Worm (Caenorhabditis elegans): ENCODE data around the gene Y66H1A.5.

Y66H1A.5 gene

ce11 chrIV:408892-409291 lies 20.0 kb downstream of the Y66H1A.5 start:
- TF ChIP-seq fos-1 (tag; optimal IDR thresholded peaks at IDR 0.05) = peak; percentile 96
- no peak for TF ChIP-seq sma-9 (GFP tag; optimal IDR thresholded peaks at IDR 0.05)
- no peak for TF ChIP-seq sma-9 (tag; optimal IDR thresholded peaks at IDR 0.05)

ce11 chrIV:401395-401794 lies 27.5 kb downstream of the Y66H1A.5 start, which contains the start of gene gpa-4:
Gene gpa-4 (plus strand): TSS chrIV:401695.
- TF ChIP-seq snpc-4 (tag; optimal IDR thresholded peaks at IDR 0.05) = no peak
- no peak for TF ChIP-seq Y55F3AM.14 (GFP tag; optimal IDR thresholded peaks at IDR 0.05)
- no peak for TF ChIP-seq ceh-82 (tag; optimal IDR thresholded peaks at IDR 0.05)
- TF ChIP-seq unc-62 (GFP tag; optimal IDR thresholded peaks at IDR 0.05) = no peak
- TF ChIP-seq ceh-16 (tag; optimal IDR thresholded peaks at IDR 0.05) = no peak
- no peak for TF ChIP-seq R02D3.7 (tag; optimal IDR thresholded peaks at IDR 0.05)
- no peak for TF ChIP-seq lsy-2 (tag; optimal IDR thresholded peaks at IDR 0.05)
- TF ChIP-seq lin-11 (tag; optimal IDR thresholded peaks at IDR 0.05) = no peak
- no peak for TF ChIP-seq elt-3 (tag; optimal IDR thresholded peaks at IDR 0.05)
- TF ChIP-seq nhr-21 (tag; optimal IDR thresholded peaks at IDR 0.05) = no peak

- TF ChIP-seq nhr-12 (tag; optimal IDR thresholded peaks at IDR 0.05) (no peak), mdl-1 (tag; optimal IDR thresholded peaks at IDR 0.05) (no peak), ztf-1 (GFP tag; conservative IDR thresholded peaks at IDR 0.05) (no peak), snpc-4 (tag; optimal IDR thresholded peaks at IDR 0.05) (no peak), ceh-16 (tag; optimal IDR thresholded peaks at IDR 0.05) (no peak), alr-1 (tag; optimal IDR thresholded peaks at IDR 0.05) (no peak), aly-2 (tag; optimal IDR thresholded peaks at IDR 0.05) (no peak), egl-27 (tag; optimal IDR thresholded peaks at IDR 0.05) (no peak), mbf-1 (tag; optimal IDR thresholded peaks at IDR 0.05) (no peak), unc-55 (GFP tag; optimal IDR thresholded peaks at IDR 0.05) (no peak)
Measured at ce11 chrIV:396373-396772, 32.6 kb downstream of the Y66H1A.5 start, which contains the start of gene rrp-8. Gene rrp-8 (plus strand): TSS chrIV:396545.

ce11 chrIV:393409-393930 lies 35.5 kb downstream of the Y66H1A.5 start, which contains the start of the genes T07A9.15 and nog-1:
Gene T07A9.15 (minus strand): TSS chrIV:393546.
Gene nog-1 (plus strand): TSS chrIV:393880.
- TF ChIP-seq ztf-1 (GFP tag; conservative IDR thresholded peaks at IDR 0.05) (no peak), crh-2 (tag; optimal IDR thresholded peaks at IDR 0.05) (peak; percentile 71), nhr-25 (tag; optimal IDR thresholded peaks at IDR 0.05) (peak; percentile 47), lin-39 (tag; optimal IDR thresholded peaks at IDR 0.05) (no peak), lin-11 (tag; optimal IDR thresholded peaks at IDR 0.05) (peak; percentile 45), blmp-1 (tag; optimal IDR thresholded peaks at IDR 0.05; ENCODE audit: insufficient read depth) (peak; percentile 3), gmeb-1 (tag; optimal IDR thresholded peaks at IDR 0.05) (peak; percentile 75), mbf-1 (tag; optimal IDR thresholded peaks at IDR 0.05) (no peak), snpc-4 (tag; optimal IDR thresholded peaks at IDR 0.05) (no peak), nhr-11 (tag; optimal IDR thresholded peaks at IDR 0.05) (no peak), F13H6.1 (tag; optimal IDR thresholded peaks at IDR 0.05) (peak; percentile 52), nhr-21 (tag; optimal IDR thresholded peaks at IDR 0.05) (peak; percentile 51), peb-1 (tag; optimal IDR thresholded peaks at IDR 0.05) (no peak), nhr-6 (tag; optimal IDR thresholded peaks at IDR 0.05) (peak; percentile 2), fos-1 (tag; optimal IDR thresholded peaks at IDR 0.05) (peak; percentile 30), Y55F3AM.14 (GFP tag; optimal IDR thresholded peaks at IDR 0.05) (no peak), ztf-4 (tag; optimal IDR thresholded peaks at IDR 0.05) (no peak), sma-3 (GFP tag; optimal IDR thresholded peaks at IDR 0.05) (peak; percentile 58), nhr-12 (tag; optimal IDR thresholded peaks at IDR 0.05) (no peak), ceh-82 (tag; optimal IDR thresholded peaks at IDR 0.05) (no peak), lin-13 (GFP tag; optimal IDR thresholded peaks at IDR 0.05) (peak; percentile 49), ztf-11 (tag; optimal IDR thresholded peaks at IDR 0.05) (no peak), lsy-2 (tag; optimal IDR thresholded peaks at IDR 0.05) (peak; percentile 96 to 99), elt-3 (tag; optimal IDR thresholded peaks at IDR 0.05) (no peak), zag-1 (tag; optimal IDR thresholded peaks at IDR 0.05) (no peak), nhr-10 (tag; optimal IDR thresholded peaks at IDR 0.05) (no peak), unc-55 (GFP tag; optimal IDR thresholded peaks at IDR 0.05) (peak; percentile 86), nhr-237 (tag; optimal IDR thresholded peaks at IDR 0.05) (no peak), nhr-129 (tag; optimal IDR thresholded peaks at IDR 0.05) (peak; percentile 81), mab-5 (tag; optimal IDR thresholded peaks at IDR 0.05) (peak; percentile 11), C34F6.9 (tag; optimal IDR thresholded peaks at IDR 0.05) (peak; percentile 92), sma-9 (GFP tag; optimal IDR thresholded peaks at IDR 0.05) (peak; percentile 52), sma-9 (tag; optimal IDR thresholded peaks at IDR 0.05) (no peak), egl-27 (tag; optimal IDR thresholded peaks at IDR 0.05) (no peak), ZK546.5 (tag; optimal IDR thresholded peaks at IDR 0.05) (no peak), nhr-23 (tag; optimal IDR thresholded peaks at IDR 0.05) (no peak)

All from whole organism, L2 larva.